Fruit fly (Drosophila melanogaster): Measurements from ENCODE around the gene CG43703.

The CG43703 gene

DNA sequence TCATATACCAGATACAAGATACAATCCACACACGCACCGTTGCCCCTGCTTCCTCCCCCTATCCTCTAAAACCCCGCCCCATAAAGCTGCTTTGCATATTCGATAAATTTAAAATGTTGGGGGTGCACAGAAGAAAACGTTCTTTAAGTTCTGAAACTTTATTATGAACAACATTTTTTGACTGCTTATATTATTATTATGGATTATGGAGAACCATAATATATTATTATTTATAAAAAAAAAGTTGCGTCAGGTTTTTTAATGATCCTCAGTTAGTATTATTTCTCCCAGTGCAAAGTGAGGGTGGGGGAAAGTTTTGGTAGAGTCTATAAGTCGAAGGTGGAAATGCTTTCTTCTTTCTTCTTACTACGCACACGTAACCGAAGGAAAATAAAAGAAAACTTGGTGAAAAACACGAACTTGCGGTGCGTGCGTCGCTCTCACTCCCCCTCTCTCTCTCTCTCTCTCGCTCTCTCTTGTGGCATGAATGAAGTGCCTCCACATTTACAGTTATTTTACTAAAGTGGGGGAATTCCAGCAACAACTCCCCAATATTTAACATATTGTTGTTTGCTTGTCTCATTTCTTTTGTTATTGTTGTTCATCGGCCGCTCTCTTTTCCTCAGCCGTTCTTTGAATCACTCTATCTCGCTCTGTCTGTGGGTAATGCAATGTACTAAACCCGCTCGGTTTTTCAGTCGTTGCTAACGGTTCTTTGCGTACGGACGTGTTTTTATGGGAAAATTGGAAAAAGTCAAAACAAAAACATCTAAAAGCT, 24.2 kb downstream of the CG43703 start (continued):
- TF ChIP-seq CG17568 (GFP tag; optimal IDR thresholded peaks at IDR 0.05) (no peak), CoRest (tag; optimal IDR thresholded peaks at IDR 0.05) (peak; percentile 88), hth (optimal IDR thresholded peaks at IDR 0.05) (no peak), Eip74EF (GFP tag; optimal IDR thresholded peaks at IDR 0.05) (peak in 1 of 2 experiments; percentile 75), sim (GFP tag; IDR thresholded peaks at IDR 0.05) (peak; percentile 79), pita (GFP tag; optimal IDR thresholded peaks at IDR 0.05) (no peak), CG14860 (GFP tag; IDR thresholded peaks at IDR 0.05; ENCODE audit: partially characterized antibody) (no peak), Xbp1 (GFP tag; optimal IDR thresholded peaks at IDR 0.05) (peak; percentile 79), exex (tag; optimal IDR thresholded peaks at IDR 0.05) (no peak), ranshi (GFP tag; IDR thresholded peaks at IDR 0.05) (peak; percentile 88), Hand (GFP tag; optimal IDR thresholded peaks at IDR 0.05) (no peak), ttk (GFP tag; IDR thresholded peaks at IDR 0.05) (peak; percentile 83), CG17328 (GFP tag; IDR thresholded peaks at IDR 0.05) (peak; percentile 92), CG4617 (GFP tag; optimal IDR thresholded peaks at IDR 0.05; ENCODE audit: borderline replicate concordance) (peak; percentile 1), CG18011 (GFP tag; optimal IDR thresholded peaks at IDR 0.05) (no peak), CG30403 (GFP tag; optimal IDR thresholded peaks at IDR 0.05) (peak; percentile 71), ase (GFP tag; IDR thresholded peaks at IDR 0.05) (peak; percentile 81; the same call in 2 of the 3 replicates), salm (tag; optimal IDR thresholded peaks at IDR 0.05) (peak; percentile 73), Drgx (GFP tag; IDR thresholded peaks at IDR 0.05) (peak; percentile 80), CG34224 (GFP tag; IDR thresholded peaks at IDR 0.05; ENCODE audit: partially characterized antibody) (no peak), Doc2 (GFP tag; IDR thresholded peaks at IDR 0.05) (no peak), CG14441 (GFP tag; IDR thresholded peaks at IDR 0.05) (peak; percentile 35; the same call in 1 of the 2 replicates), aop (GFP tag; IDR thresholded peaks at IDR 0.05) (no peak), CG2202 (tag; optimal IDR thresholded peaks at IDR 0.05) (peak; percentile 82), CG11560 (tag; IDR thresholded peaks at IDR 0.05) (peak; percentile 52; the same call in 1 of the 3 replicates), ash1 (GFP tag; optimal IDR thresholded peaks at IDR 0.05) (no peak), Elba2 (GFP tag; optimal IDR thresholded peaks at IDR 0.05) (no peak), D (optimal IDR thresholded peaks at IDR 0.05) (no peak), D (GFP tag; optimal IDR thresholded peaks at IDR 0.05) (peak; percentile 84), tin (GFP tag; optimal IDR thresholded peaks at IDR 0.05) (peak; percentile 68), zfh1 (GFP tag; IDR thresholded peaks at IDR 0.05) (peak; percentile 91), CG16815 (GFP tag; optimal IDR thresholded peaks at IDR 0.05) (peak; percentile 61), ro (GFP tag; IDR thresholded peaks at IDR 0.05) (peak; percentile 44; the same call in 1 of the 2 replicates), caup (GFP tag; optimal IDR thresholded peaks at IDR 0.05; ENCODE audit: severe bottlenecking) (no peak), ato (GFP tag; IDR thresholded peaks at IDR 0.05; ENCODE audit: partially characterized antibody) (no peak), CG3995 (GFP tag; optimal IDR thresholded peaks at IDR 0.05) (no peak), dpn (GFP tag; optimal IDR thresholded peaks at IDR 0.05) (peak in 1 of 2 experiments; percentile 72), ci (GFP tag; IDR thresholded peaks at IDR 0.05) (peak; percentile 93), CG15269 (tag; optimal IDR thresholded peaks at IDR 0.05) (peak; percentile 74), CG1529 (GFP tag; optimal IDR thresholded peaks at IDR 0.05) (peak; percentile 91), ind (GFP tag; optimal IDR thresholded peaks at IDR 0.05) (peak; percentile 70), CG9932 (GFP tag; IDR thresholded peaks at IDR 0.05) (peak; percentile 37; the same call in 1 of the 2 replicates), CG32532 (GFP tag; IDR thresholded peaks at IDR 0.05) (peak; percentile 65), CG4424 (GFP tag; optimal IDR thresholded peaks at IDR 0.05) (peak; percentile 82), HLH4C (GFP tag; IDR thresholded peaks at IDR 0.05; ENCODE audit: partially characterized antibody) (no peak), nerfin-1 (tag; optimal IDR thresholded peaks at IDR 0.05) (peak; percentile 80), Hr3 (GFP tag; optimal IDR thresholded peaks at IDR 0.05) (peak; percentile 84), CG11504 (tag; optimal IDR thresholded peaks at IDR 0.05) (peak; percentile 89), CG4282 (GFP tag; optimal IDR thresholded peaks at IDR 0.05) (no peak)

Data from whole organism, embryonic.